Comparison of ENCODE assay signal across 2 fruit fly cellular contexts in genomic region chrX:3096324-3096723, dm6.
TF ChIP-seq lines count a peak whose summit lies in the region.

No protein-coding gene starts in this region.

- no peak for TF ChIP-seq CTCF in whole organism, embryonic (GFP tag; optimal IDR thresholded peaks at IDR 0.05; lab: Kevin White, UChicago)

TF ChIP-seq in whole organism, embryonic, 481 proteins besides CTCF, POLR2A, EP300 and RAD21 (continues in another document):
- TF ChIP-seq CG12942 (GFP tag; optimal IDR thresholded peaks at IDR 0.05; lab: Kevin White, UChicago) (no peak), Aef1 (GFP tag; IDR thresholded peaks at IDR 0.05; lab: Robert Waterston, UW) (peak; percentile 53; the same call in 2 of the 3 replicates), Sox100B (GFP tag; optimal IDR thresholded peaks at IDR 0.05; lab: Kevin White, UChicago) (peak; percentile 23), h (optimal IDR thresholded peaks at IDR 0.05; lab: Kevin White, UChicago) (no peak), CG9727 (GFP tag; optimal IDR thresholded peaks at IDR 0.05; lab: Kevin White, UChicago) (peak; percentile 19), CG16813 (GFP tag; IDR thresholded peaks at IDR 0.05; lab: Robert Waterston, UW; ENCODE audit: partially characterized antibody) (no peak), MBD-R2 (GFP tag; IDR thresholded peaks at IDR 0.05; lab: Robert Waterston, UW) (no peak), D19A (tag; optimal IDR thresholded peaks at IDR 0.05; lab: Kevin White, UChicago) (peak; percentile 20), nmo (GFP tag; optimal IDR thresholded peaks at IDR 0.05; lab: Kevin White, UChicago) (peak; percentile 58), CG12071 (GFP tag; optimal IDR thresholded peaks at IDR 0.05; lab: Kevin White, UChicago) (no peak), Camta (GFP tag; optimal IDR thresholded peaks at IDR 0.05; lab: Kevin White, UChicago) (no peak), Ets65A (GFP tag; lab: Kevin White, UChicago) (peak; percentile 58), CG2116 (GFP tag; optimal IDR thresholded peaks at IDR 0.05; lab: Kevin White, UChicago) (no peak), HHEX (GFP tag; optimal IDR thresholded peaks at IDR 0.05; lab: Kevin White, UChicago) (no peak), ranshi (GFP tag; IDR thresholded peaks at IDR 0.05; lab: Robert Waterston, UW) (peak; percentile 60; the same call in 1 of the 2 replicates), CG4360 (GFP tag; IDR thresholded peaks at IDR 0.05; lab: Robert Waterston, UW) (peak; percentile 3; the same call in 1 of the 2 replicates), CG7839 (tag; optimal IDR thresholded peaks at IDR 0.05; lab: Kevin White, UChicago) (peak; percentile 65), CG4424 (GFP tag; optimal IDR thresholded peaks at IDR 0.05; lab: Kevin White, UChicago) (peak; percentile 37), CG11093 (GFP tag; IDR thresholded peaks at IDR 0.05; lab: Robert Waterston, UW) (no peak), CG11398 (GFP tag; optimal IDR thresholded peaks at IDR 0.05; lab: Kevin White, UChicago) (no peak), CG2199 (GFP tag; IDR thresholded peaks at IDR 0.05; lab: Robert Waterston, UW) (no peak), CG30431 (GFP tag; optimal IDR thresholded peaks at IDR 0.05; lab: Kevin White, UChicago) (peak; percentile 32), CG10959 (GFP tag; IDR thresholded peaks at IDR 0.05; lab: Robert Waterston, UW) (peak; percentile 55; the same call in 1 of the 2 replicates), CG18764 (GFP tag; optimal IDR thresholded peaks at IDR 0.05; lab: Kevin White, UChicago) (no peak), CG18599 (GFP tag; optimal IDR thresholded peaks at IDR 0.05; lab: Kevin White, UChicago) (peak; percentile 4), CG5245 (GFP tag; optimal IDR thresholded peaks at IDR 0.05; lab: Kevin White, UChicago) (peak; percentile 12), tna (GFP tag; IDR thresholded peaks at IDR 0.05; lab: Robert Waterston, UW; ENCODE audit: partially characterized antibody) (no peak), sisA (GFP tag; IDR thresholded peaks at IDR 0.05; lab: Robert Waterston, UW) (peak; percentile 60), Six4 (GFP tag; optimal IDR thresholded peaks at IDR 0.05; lab: Kevin White, UChicago) (peak; percentile 1), Blimp-1 (GFP tag; optimal IDR thresholded peaks at IDR 0.05; lab: Kevin White, UChicago) (peak; percentile 52), CG10979 (tag; optimal IDR thresholded peaks at IDR 0.05; lab: Kevin White, UChicago) (peak; percentile 63), nerfin-1 (tag; optimal IDR thresholded peaks at IDR 0.05; lab: Kevin White, UChicago) (no peak), CG10267 (tag; optimal IDR thresholded peaks at IDR 0.05; lab: Kevin White, UChicago) (peak; percentile 34), D (optimal IDR thresholded peaks at IDR 0.05; lab: Kevin White, UChicago) (no peak), D (GFP tag; optimal IDR thresholded peaks at IDR 0.05; lab: Kevin White, UChicago) (peak; percentile 11), salm (tag; optimal IDR thresholded peaks at IDR 0.05; lab: Kevin White, UChicago) (no peak), CG15269 (tag; optimal IDR thresholded peaks at IDR 0.05; lab: Kevin White, UChicago) (no peak), al (GFP tag; IDR thresholded peaks at IDR 0.05; lab: Robert Waterston, UW) (no peak), CG17802 (tag; optimal IDR thresholded peaks at IDR 0.05; lab: Kevin White, UChicago) (peak; percentile 20), CG2678 (tag; optimal IDR thresholded peaks at IDR 0.05; lab: Kevin White, UChicago) (peak; percentile 59), vnd (GFP tag; IDR thresholded peaks at IDR 0.05; lab: Robert Waterston, UW; ENCODE audit: partially characterized antibody) (no peak), CG11504 (tag; optimal IDR thresholded peaks at IDR 0.05; lab: Kevin White, UChicago) (peak; percentile 62), vvl (GFP tag; IDR thresholded peaks at IDR 0.05; lab: Robert Waterston, UW) (no peak), CG4820 (GFP tag; optimal IDR thresholded peaks at IDR 0.05; lab: Kevin White, UChicago) (peak; percentile 43), CG7357 (GFP tag; IDR thresholded peaks at IDR 0.05; lab: Robert Waterston, UW) (no peak), Med (GFP tag; lab: Kevin White, UChicago) (peak; percentile 66)

TF ChIP-seq in whole organism, prepupa, 60 proteins besides CTCF, POLR2A, EP300 and RAD21:
- TF ChIP-seq CG32006 (GFP tag; optimal IDR thresholded peaks at IDR 0.05; lab: Kevin White, UChicago) (no peak), CG7368 (GFP tag; optimal IDR thresholded peaks at IDR 0.05; lab: Kevin White, UChicago) (no peak), Eip78C (GFP tag; lab: Kevin White, UChicago) (peak; percentile 50), Sox102F (GFP tag; optimal IDR thresholded peaks at IDR 0.05; lab: Kevin White, UChicago) (no peak), CG6163 (GFP tag; IDR thresholded peaks at IDR 0.05; lab: Robert Waterston, UW) (0 out of 3 replicates have a peak, but pooled peaks have one; percentile 33), esn (GFP tag; optimal IDR thresholded peaks at IDR 0.05; lab: Kevin White, UChicago) (no peak), CG10669 (GFP tag; optimal IDR thresholded peaks at IDR 0.05; lab: Kevin White, UChicago) (no peak), CG11902 (GFP tag; optimal IDR thresholded peaks at IDR 0.05; lab: Kevin White, UChicago) (no peak), CG10631 (GFP tag; optimal IDR thresholded peaks at IDR 0.05; lab: Kevin White, UChicago) (no peak)

Comparison
In these comparisons a context has a peak if more than half of its experiments do, and no peak if none do; other contexts are left out.
1. Of the 7 proteins assayed by ChIP-seq in both whole organism, embryonic and whole organism, prepupa: peak only in whole organism, embryonic: Blimp-1; only in whole organism, prepupa: none; in both: none; in neither: 6.